Fruit fly (Drosophila melanogaster): ENCODE results near the gene Arl1.

Gene Arl1

dm6 chr3L:16018251-16018583 is 35.3 kb downstream of the Arl1 start:
- TF ChIP-seq Eip93F (GFP tag; optimal IDR thresholded peaks at IDR 0.05) (no peak), Ets96B (tag; optimal IDR thresholded peaks at IDR 0.05) (no peak), cyc (GFP tag; optimal IDR thresholded peaks at IDR 0.05) (no peak), Met (GFP tag; optimal IDR thresholded peaks at IDR 0.05) (peak; percentile 6), spab (GFP tag; optimal IDR thresholded peaks at IDR 0.05) (no peak), CG34406 (GFP tag; optimal IDR thresholded peaks at IDR 0.05) (no peak), CG6792 (GFP tag; optimal IDR thresholded peaks at IDR 0.05) (no peak), Hr38 (GFP tag; optimal IDR thresholded peaks at IDR 0.05) (no peak), CG3919 (GFP tag; optimal IDR thresholded peaks at IDR 0.05) (peak; percentile 5), achi (GFP tag; optimal IDR thresholded peaks at IDR 0.05) (no peak), Sox14 (GFP tag; optimal IDR thresholded peaks at IDR 0.05) (no peak), topi (GFP tag; optimal IDR thresholded peaks at IDR 0.05) (peak; percentile 41), CG9139 (GFP tag; optimal IDR thresholded peaks at IDR 0.05) (no peak), Sox15 (GFP tag; optimal IDR thresholded peaks at IDR 0.05) (no peak), CG11294 (GFP tag; IDR thresholded peaks at IDR 0.05) (no peak), dsx (GFP tag; optimal IDR thresholded peaks at IDR 0.05; ENCODE audit: poor library complexity, severe bottlenecking) (no peak), fd85E (GFP tag; optimal IDR thresholded peaks at IDR 0.05) (no peak), pdm3 (GFP tag; optimal IDR thresholded peaks at IDR 0.05) (no peak), CG10669 (GFP tag; optimal IDR thresholded peaks at IDR 0.05) (no peak), Gug (GFP tag; IDR thresholded peaks at IDR 0.05) (no peak), CG6276 (GFP tag; optimal IDR thresholded peaks at IDR 0.05) (no peak), CG15336 (GFP tag; IDR thresholded peaks at IDR 0.05) (0 out of 2 replicates have a peak, but pooled peaks have one; percentile 14), Lpt (GFP tag; optimal IDR thresholded peaks at IDR 0.05) (no peak), CG8632 (GFP tag; optimal IDR thresholded peaks at IDR 0.05) (no peak), svp (GFP tag) (peak; percentile 70), salr (GFP tag; optimal IDR thresholded peaks at IDR 0.05) (no peak), CG8319 (GFP tag; optimal IDR thresholded peaks at IDR 0.05) (no peak), eg (GFP tag; IDR thresholded peaks at IDR 0.05) (no peak), ss (GFP tag; optimal IDR thresholded peaks at IDR 0.05) (no peak), lz (GFP tag; optimal IDR thresholded peaks at IDR 0.05) (no peak), fkh (GFP tag; optimal IDR thresholded peaks at IDR 0.05) (no peak), CG1621 (tag; optimal IDR thresholded peaks at IDR 0.05) (no peak), CG11762 (GFP tag; optimal IDR thresholded peaks at IDR 0.05; ENCODE audit: insufficient read depth) (no peak), esn (GFP tag; optimal IDR thresholded peaks at IDR 0.05) (peak; percentile 36), vri (GFP tag; optimal IDR thresholded peaks at IDR 0.05) (no peak), Hr39 (GFP tag; optimal IDR thresholded peaks at IDR 0.05) (no peak), CG6808 (GFP tag; optimal IDR thresholded peaks at IDR 0.05) (no peak), CG10631 (GFP tag; optimal IDR thresholded peaks at IDR 0.05) (no peak), CG3032 (tag; optimal IDR thresholded peaks at IDR 0.05) (no peak), Blimp-1 (GFP tag; optimal IDR thresholded peaks at IDR 0.05) (no peak), CG7368 (GFP tag; optimal IDR thresholded peaks at IDR 0.05) (no peak), Ets21C (GFP tag; optimal IDR thresholded peaks at IDR 0.05) (no peak), CG6163 (GFP tag; IDR thresholded peaks at IDR 0.05) (no peak), CG4318 (GFP tag; optimal IDR thresholded peaks at IDR 0.05) (no peak), net (GFP tag; optimal IDR thresholded peaks at IDR 0.05) (no peak), CG11902 (GFP tag; optimal IDR thresholded peaks at IDR 0.05) (no peak), Sox102F (GFP tag; optimal IDR thresholded peaks at IDR 0.05) (no peak), dac (GFP tag; optimal IDR thresholded peaks at IDR 0.05) (no peak), Eip75B (GFP tag; optimal IDR thresholded peaks at IDR 0.05) (no peak), Eip78C (GFP tag) (peak; percentile 49), CG6854 (GFP tag; optimal IDR thresholded peaks at IDR 0.05) (no peak), Hr4 (GFP tag; optimal IDR thresholded peaks at IDR 0.05) (no peak), CG16779 (tag; optimal IDR thresholded peaks at IDR 0.05) (no peak), fd59A (GFP tag; optimal IDR thresholded peaks at IDR 0.05) (no peak)

Measured in whole organism, prepupa.